Worm (Caenorhabditis elegans): Measurements from ENCODE around the gene ins-19.
"Not testable (repeated sequence)": the region's sequence is repeated elsewhere in the genome, so short reads cannot be mapped to it uniquely, and the experiment has no call there.

ins-19 gene

DNA sequence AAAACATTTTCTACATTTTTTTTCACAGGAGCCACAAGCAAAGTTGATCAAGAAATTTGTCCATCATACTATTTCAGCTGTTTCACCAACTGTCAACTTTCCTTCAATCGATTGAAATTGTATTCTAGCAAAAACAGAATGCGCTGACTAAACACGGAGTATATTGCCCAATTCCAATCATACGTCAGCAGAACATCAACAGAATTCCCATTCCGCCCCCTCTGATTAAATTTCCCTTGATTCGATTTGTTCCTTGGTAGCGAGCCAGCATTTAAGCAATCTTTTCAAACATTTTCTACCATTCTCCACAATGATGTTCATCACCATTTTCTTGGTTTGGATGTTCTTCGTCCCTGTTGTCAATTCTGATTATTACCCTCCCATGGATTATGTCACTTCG is 19.6 kb upstream of the ins-19 start, which contains the start of gene T10D4.15:
TSS of gene T10D4.15 (plus strand) at position 301 of the 400 bp plus-strand sequence.
- no peak for TF ChIP-seq elt-1 (tag; optimal IDR thresholded peaks at IDR 0.05)

ce11 chrII:3144552-3144951 is 18.3 kb upstream of the ins-19 start, which contains the start of gene sri-43:
TSS of gene sri-43 (minus strand) at chrII:3144652.
- TF ChIP-seq fkh-10 (GFP tag; optimal IDR thresholded peaks at IDR 0.05); egl-5 (tag; optimal IDR thresholded peaks at IDR 0.05); nhr-23 (tag; optimal IDR thresholded peaks at IDR 0.05): not testable (repeated sequence)

DNA sequence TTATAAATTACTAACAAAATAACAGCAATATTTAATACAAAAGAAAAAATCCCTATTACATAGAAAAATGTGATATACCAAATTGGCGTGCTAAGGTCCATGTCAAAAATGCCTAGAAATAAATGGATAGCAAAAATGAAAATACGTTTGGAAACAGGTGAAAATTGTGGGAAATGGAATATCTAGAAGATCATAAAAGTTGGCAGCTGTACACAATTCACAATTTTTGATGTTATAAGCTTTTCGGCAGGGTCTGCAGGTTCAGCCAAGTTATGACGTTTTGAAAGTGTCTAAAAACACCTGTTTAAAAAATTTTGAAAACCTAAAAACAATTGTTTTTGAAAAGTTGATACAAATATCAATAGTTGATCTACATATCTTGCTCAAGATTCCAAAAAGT is 16.6 kb upstream of the ins-19 start, which contains the start of gene sri-42:
TSS of gene sri-42 (minus strand) at position 101 of the 400 bp plus-strand sequence.
- not testable (repeated sequence) for TF ChIP-seq nfya-1 (tag; optimal IDR thresholded peaks at IDR 0.05; ENCODE audit: insufficient read depth); nhr-23 (tag; optimal IDR thresholded peaks at IDR 0.05); zag-1 (tag; optimal IDR thresholded peaks at IDR 0.05)

- TF ChIP-seq fkh-2 (tag; optimal IDR thresholded peaks at IDR 0.05) (no peak), nhr-237 (tag; optimal IDR thresholded peaks at IDR 0.05) (no peak), eor-1 (tag; optimal IDR thresholded peaks at IDR 0.05) (no peak), ceh-9 (tag; optimal IDR thresholded peaks at IDR 0.05) (no peak), egl-5 (tag; optimal IDR thresholded peaks at IDR 0.05) (no peak)
Observed at ce11 chrII:3137804-3138203, 11.6 kb upstream of the ins-19 start, which contains the start of gene sri-54. TSS of gene sri-54 (minus strand) at chrII:3137904.

- TF ChIP-seq hmg-11 (tag; optimal IDR thresholded peaks at IDR 0.05) = no peak
- TF ChIP-seq nhr-28 (tag; optimal IDR thresholded peaks at IDR 0.05) = no peak
- no peak for TF ChIP-seq nhr-76 (tag; optimal IDR thresholded peaks at IDR 0.05)
- no peak for TF ChIP-seq lin-39 (tag; optimal IDR thresholded peaks at IDR 0.05)
- TF ChIP-seq lsy-12 (tag; optimal IDR thresholded peaks at IDR 0.05) = no peak
- no peak for TF ChIP-seq nhr-23 (tag; optimal IDR thresholded peaks at IDR 0.05)
- TF ChIP-seq egl-27 (tag; optimal IDR thresholded peaks at IDR 0.05) = no peak
- no peak for TF ChIP-seq mml-1 (tag; optimal IDR thresholded peaks at IDR 0.05)
- TF ChIP-seq ceh-16 (tag; optimal IDR thresholded peaks at IDR 0.05) = no peak
Observed at ce11 chrII:3135293-3135692, 9.1 kb upstream of the ins-19 start.

- TF ChIP-seq nhr-25 (tag; optimal IDR thresholded peaks at IDR 0.05) (peak; percentile 28), pha-4 (tag; optimal IDR thresholded peaks at IDR 0.05) (peak; percentile 53), nhr-23 (tag; optimal IDR thresholded peaks at IDR 0.05) (peak; percentile 22), skn-1 (tag; optimal IDR thresholded peaks at IDR 0.05) (no peak)
Observed at ce11 chrII:3129007-3129406, 2.8 kb upstream of the ins-19 start, which contains the start of gene chil-24. TSS of gene chil-24 (plus strand) at chrII:3129162.

ce11 chrII:3126741-3127140 is 500 bp upstream of the ins-19 start, which contains the start of gene ins-31:
TSS of gene ins-31 (plus strand) at chrII:3127041.
- TF ChIP-seq egl-27, ZK546.5, elt-2 (tag; optimal IDR thresholded peaks at IDR 0.05): not testable (repeated sequence)

DNA sequence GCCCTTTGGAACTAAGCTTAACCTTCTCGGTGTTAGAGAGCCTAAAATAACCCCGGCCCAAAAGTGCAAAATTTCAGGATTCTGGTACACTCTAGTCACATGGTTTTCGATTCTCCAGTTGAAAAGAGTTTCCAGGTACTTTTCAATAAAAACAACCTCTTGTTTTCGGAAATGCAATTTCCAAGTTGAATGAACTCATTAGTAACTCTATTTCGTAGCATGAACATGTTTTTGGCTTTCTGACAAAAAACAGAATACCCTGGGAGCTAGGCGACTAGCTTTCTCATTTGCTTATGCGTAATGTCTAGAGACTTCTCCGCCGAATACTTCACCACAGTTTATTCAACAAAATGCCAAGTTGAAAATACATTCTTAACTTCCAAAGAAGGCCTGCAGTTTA is 3.0 kb downstream of the ins-19 start, which contains the start of gene srh-71:
TSS of gene srh-71 (plus strand) at position 301 of the 400 bp plus-strand sequence.
- TF ChIP-seq nhr-23 (tag; optimal IDR thresholded peaks at IDR 0.05) (no peak), fkh-10 (GFP tag; optimal IDR thresholded peaks at IDR 0.05) (no peak), nhr-12 (tag; optimal IDR thresholded peaks at IDR 0.05) (no peak), nhr-28 (tag; optimal IDR thresholded peaks at IDR 0.05) (no peak), unc-39 (tag; optimal IDR thresholded peaks at IDR 0.05) (no peak), ztf-4 (tag; optimal IDR thresholded peaks at IDR 0.05) (no peak), ceh-28 (tag; optimal IDR thresholded peaks at IDR 0.05) (no peak)
